Fruit fly (Drosophila melanogaster) Kc167 (cell line): Measurements from ENCODE around the gene Prim1.

Experiments
- Myc ChIP-seq: fragments of >200 bp; optimal IDR thresholded peaks from 2 replicates; lab custom pipeline; 2017; ENCODE audit warnings: missing external identifiers
- Sin3A ChIP-seq: fragments of >200 bp; optimal IDR thresholded peaks from 2 replicates; lab custom pipeline; 2018; ENCODE audit warnings: missing external identifiers
- psq ChIP-seq: fragments of >200 bp; optimal IDR thresholded peaks from 2 replicates; lab custom pipeline; 2017; ENCODE audit warnings: missing external identifiers

DNA sequence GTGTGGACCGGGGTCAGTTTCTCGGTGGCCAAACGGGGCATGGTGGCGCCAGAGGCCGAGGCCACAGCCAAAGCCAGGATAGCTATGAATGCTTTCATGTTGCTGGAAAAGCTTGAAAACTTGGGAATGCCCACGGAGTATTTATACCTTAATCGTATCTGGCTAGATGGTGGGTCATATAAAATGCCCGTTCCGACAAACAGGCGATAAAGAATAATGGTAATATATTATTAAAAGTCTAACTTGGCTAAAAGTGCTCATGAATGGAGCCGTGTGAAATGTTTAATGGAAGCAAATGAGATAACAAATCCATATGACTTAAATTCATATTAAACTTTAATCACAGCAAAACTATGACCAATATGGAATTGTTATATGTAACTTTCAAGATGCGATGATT is 53.4 kb downstream of the Prim1 start, which contains the start of gene Jon66Cii:
- no peak for TF ChIP-seq psq (lab: Kevin White, UChicago)
- no peak for TF ChIP-seq Myc (lab: Kevin White, UChicago)
- no peak for TF ChIP-seq Sin3A
